ENCODE assay signal across 1 fruit fly cellular context in genomic region chr3L:7801308-7801893, dm6.
TF ChIP-seq lines count a peak whose summit lies in the region.

No protein-coding gene starts in this region.

TF ChIP-seq in whole organism, embryonic, 481 proteins besides CTCF, POLR2A, EP300 and RAD21 (continued from another document):
- no peak for TF ChIP-seq crp (GFP tag; optimal IDR thresholded peaks at IDR 0.05; lab: Kevin White, UChicago)
- TF ChIP-seq H15 (GFP tag; IDR thresholded peaks at IDR 0.05; lab: Robert Waterston, UW) = no peak
- TF ChIP-seq cwo (GFP tag; optimal IDR thresholded peaks at IDR 0.05; lab: Kevin White, UChicago) = no peak
- TF ChIP-seq Blimp-1 (GFP tag; optimal IDR thresholded peaks at IDR 0.05; lab: Kevin White, UChicago) = peak; percentile 10
- TF ChIP-seq Ravus (GFP tag; IDR thresholded peaks at IDR 0.05; lab: Robert Waterston, UW) = no peak
- no peak for TF ChIP-seq tna (GFP tag; IDR thresholded peaks at IDR 0.05; lab: Robert Waterston, UW; ENCODE audit: partially characterized antibody)
- TF ChIP-seq mirr (GFP tag; optimal IDR thresholded peaks at IDR 0.05; lab: Kevin White, UChicago) = peak; percentile 33
- peak; percentile 10 for TF ChIP-seq CG18599 (GFP tag; optimal IDR thresholded peaks at IDR 0.05; lab: Kevin White, UChicago)
- TF ChIP-seq CG13894 (tag; optimal IDR thresholded peaks at IDR 0.05; lab: Kevin White, UChicago) = no peak
- no peak for TF ChIP-seq CG13775 (GFP tag; optimal IDR thresholded peaks at IDR 0.05; lab: Kevin White, UChicago)
- TF ChIP-seq CG10462 (GFP tag; optimal IDR thresholded peaks at IDR 0.05; lab: Kevin White, UChicago) = no peak
- TF ChIP-seq Dek (tag; optimal IDR thresholded peaks at IDR 0.05; lab: Kevin White, UChicago) = no peak
- TF ChIP-seq ase (GFP tag; IDR thresholded peaks at IDR 0.05; lab: Robert Waterston, UW) = no peak
- TF ChIP-seq Xrp1 (GFP tag; IDR thresholded peaks at IDR 0.05; lab: Robert Waterston, UW) = no peak
